Fruit fly (Drosophila melanogaster): Measurements from ENCODE around the gene mus302.

dm6 chr3L:16746586-16747383 lies 32.8 kb downstream of the mus302 start:
- TF ChIP-seq bab1 (GFP tag; optimal IDR thresholded peaks at IDR 0.05) = no peak
- no peak for TF ChIP-seq CG7045 (GFP tag; optimal IDR thresholded peaks at IDR 0.05)
- TF ChIP-seq kay (GFP tag; ENCODE audit: borderline replicate concordance) = no peak
- TF ChIP-seq Crg-1 (GFP tag; optimal IDR thresholded peaks at IDR 0.05) = no peak
- TF ChIP-seq CG5204 (GFP tag; optimal IDR thresholded peaks at IDR 0.05) = no peak
- no peak for TF ChIP-seq Hr96 (GFP tag; optimal IDR thresholded peaks at IDR 0.05)
- TF ChIP-seq Mnt (GFP tag; optimal IDR thresholded peaks at IDR 0.05) = no peak
- TF ChIP-seq cic (GFP tag; optimal IDR thresholded peaks at IDR 0.05) = no peak
- TF ChIP-seq CG12768 (GFP tag; optimal IDR thresholded peaks at IDR 0.05) = no peak

All from whole organism, adult.